Worm (Caenorhabditis elegans) whole organism, late embryonic: ENCODE data around the gene srw-71.

Experiments used
- C38D4.7 ChIP-seq: fragments of 200-800 bp; sonication (Bioruptor generic); optimal IDR thresholded peaks from 2 replicates; lab custom pipeline; 2018; ENCODE audit warnings: mild to moderate bottlenecking, missing genetic modification characterization, moderate library complexity, missing compliant biosample characterization
- F13H6.1 ChIP-seq: sonication (generic microtip); optimal IDR thresholded peaks from 2 replicates; lab custom pipeline; 2016; ENCODE audit warnings: missing genetic modification characterization, missing compliant biosample characterization
- ceh-18 ChIP-seq: sonication (generic microtip); optimal IDR thresholded peaks from 2 replicates; lab custom pipeline; 2016; ENCODE audit warnings: missing genetic modification characterization, missing compliant biosample characterization
- ceh-22 ChIP-seq: sonication (generic microtip); optimal IDR thresholded peaks from 2 replicates; lab custom pipeline; 2017; ENCODE audit warnings: missing biosample characterization, missing genetic modification characterization
- ceh-30 ChIP-seq: fragments of 150-350 bp; optimal IDR thresholded peaks from 2 replicates; lab custom pipeline; 2014; ENCODE audit warnings: missing biosample characterization, missing genetic modification characterization
- fkh-10 ChIP-seq: fragments of 150-350 bp; optimal IDR thresholded peaks from 2 replicates; lab custom pipeline; 2014; ENCODE audit warnings: missing biosample characterization, missing genetic modification reagents, missing genetic modification characterization
- nhr-11 ChIP-seq: fragments of 150-350 bp; optimal IDR thresholded peaks from 2 replicates; lab custom pipeline; 2014; ENCODE audit warnings: missing biosample characterization, missing genetic modification characterization
- ref-2 ChIP-seq: sonication (generic microtip); optimal IDR thresholded peaks from 2 replicates; lab custom pipeline; 2016; ENCODE audit warnings: missing genetic modification characterization, missing compliant biosample characterization
- unc-86 ChIP-seq: sonication (generic microtip); optimal IDR thresholded peaks from 2 replicates; lab custom pipeline; 2016; ENCODE audit warnings: missing genetic modification characterization, missing compliant biosample characterization

DNA sequence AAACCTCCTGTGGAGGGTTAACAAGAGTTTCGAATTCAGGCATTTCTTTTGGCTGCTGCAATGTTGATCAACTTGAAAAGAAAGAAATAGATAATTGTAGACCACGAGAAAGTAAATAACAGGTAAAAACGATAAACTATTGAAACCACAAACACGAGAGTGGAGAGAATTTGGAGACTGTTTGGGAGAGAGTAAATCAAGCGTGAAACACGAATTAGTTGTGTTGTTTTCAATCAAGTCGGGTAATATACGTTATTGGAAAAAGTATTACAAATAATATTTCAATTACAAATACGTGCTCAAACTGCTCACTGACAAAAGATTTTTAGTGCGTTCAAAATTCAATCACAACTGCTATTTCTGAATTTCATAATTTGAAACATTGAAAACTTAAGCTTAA lies 49.9 kb downstream of the srw-71 start, which contains the start of gene C03G6.17:
- TF ChIP-seq ceh-18 = no peak
- no peak for TF ChIP-seq unc-86 (tag; lab: Kevin White, UChicago)
- no peak for TF ChIP-seq ceh-22 (tag; lab: Kevin White, UChicago)
- TF ChIP-seq fkh-10 (GFP tag; lab: Kevin White, UChicago) = no peak
- no peak for TF ChIP-seq F13H6.1 (tag; lab: Kevin White, UChicago)
- TF ChIP-seq nhr-11 (tag; lab: Kevin White, UChicago) = no peak
- TF ChIP-seq ref-2 (tag; lab: Kevin White, UChicago) = no peak
- no peak for TF ChIP-seq C38D4.7
- no peak for TF ChIP-seq ceh-30 (tag; lab: Kevin White, UChicago)
